Fruit fly (Drosophila melanogaster) whole organism, adult: ENCODE measurements around the gene ppk21.

ENCODE experiments used
- CG11617 ChIP-seq: fragments of 200-800 bp; sonication (Bioruptor generic); optimal IDR thresholded peaks from 2 replicates; lab custom pipeline; 2017; ENCODE audit warnings: mild to moderate bottlenecking, missing biosample characterization, missing genetic modification reagents, missing genetic modification characterization
- CG12768 ChIP-seq: fragments of 200-800 bp; sonication (Bioruptor generic); optimal IDR thresholded peaks from 2 replicates; lab custom pipeline; 2017; ENCODE audit warnings: missing biosample characterization, missing genetic modification characterization, mild to moderate bottlenecking, moderate library complexity, missing genetic modification reagents
- CG14711 ChIP-seq: fragments of 200-800 bp; sonication (Bioruptor generic); optimal IDR thresholded peaks from 2 replicates; lab custom pipeline; 2018; ENCODE audit warnings: missing biosample characterization, mild to moderate bottlenecking, missing genetic modification characterization, moderate library complexity
- CG1620 ChIP-seq: fragments of 200-800 bp; sonication (Bioruptor generic); optimal IDR thresholded peaks from 2 replicates; lab custom pipeline; 2016; ENCODE audit warnings: missing biosample characterization, missing genetic modification characterization
- CG33017 ChIP-seq: fragments of 200-800 bp; sonication (Bioruptor generic); optimal IDR thresholded peaks from 2 replicates; lab custom pipeline; 2018; ENCODE audit warnings: missing biosample characterization, mild to moderate bottlenecking, missing genetic modification characterization, moderate library complexity
- CG5204 ChIP-seq: fragments of 200-800 bp; sonication (Bioruptor generic); optimal IDR thresholded peaks from 2 replicates; lab custom pipeline; 2016; ENCODE audit warnings: missing biosample characterization, missing genetic modification characterization
- CG7045 ChIP-seq: fragments of 200-800 bp; sonication (Bioruptor generic); optimal IDR thresholded peaks from 2 replicates; lab custom pipeline; 2017; ENCODE audit warnings: missing biosample characterization, mild to moderate bottlenecking, missing genetic modification characterization
- CG7101 ChIP-seq: fragments of 200-800 bp; sonication (Bioruptor generic); optimal IDR thresholded peaks from 2 replicates; lab custom pipeline; 2018; ENCODE audit warnings: missing biosample characterization, mild to moderate bottlenecking, missing genetic modification characterization, moderate library complexity
- Clk ChIP-seq: fragments of 200-800 bp; sonication (Bioruptor generic); optimal IDR thresholded peaks from 2 replicates; lab custom pipeline; 2017; ENCODE audit warnings: missing biosample characterization, missing genetic modification characterization
- Crg-1 ChIP-seq: fragments of 200-800 bp; sonication (Bioruptor generic); optimal IDR thresholded peaks from 2 replicates; lab custom pipeline; 2016; ENCODE audit warnings: missing biosample characterization, missing genetic modification characterization
- Hr96 ChIP-seq: fragments of 200-800 bp; sonication (Bioruptor generic); optimal IDR thresholded peaks from 2 replicates; lab custom pipeline; 2016; ENCODE audit warnings: missing biosample characterization, missing genetic modification characterization
- Mnt ChIP-seq: fragments of 200-800 bp; sonication (Bioruptor generic); optimal IDR thresholded peaks from 2 replicates; lab custom pipeline; 2016; ENCODE audit warnings: missing biosample characterization, mild to moderate bottlenecking, missing genetic modification characterization
- bab1 ChIP-seq: fragments of 200-800 bp; sonication (Bioruptor generic); optimal IDR thresholded peaks from 3 replicates; lab custom pipeline; 2019; ENCODE audit warnings: missing biosample characterization, mild to moderate bottlenecking, missing genetic modification characterization, moderate library complexity
- cic ChIP-seq: fragments of 200-800 bp; sonication (Bioruptor generic); optimal IDR thresholded peaks from 2 replicates; lab custom pipeline; 2017; ENCODE audit warnings: missing biosample characterization, mild to moderate bottlenecking, missing genetic modification characterization, moderate library complexity
- cnc ChIP-seq, 2 experiments: fragments of >200 bp; optimal IDR thresholded peaks; 2 replicates each; lab custom pipeline; 2017
- kay ChIP-seq: fragments of 200-800 bp; sonication (Bioruptor generic); peaks from one replicate; lab custom pipeline; 2016; ENCODE audit warnings: missing biosample characterization, missing genetic modification characterization, borderline replicate concordance
- ovo ChIP-seq: fragments of 200-800 bp; sonication (Bioruptor generic); optimal IDR thresholded peaks from 2 replicates; lab custom pipeline; 2016; ENCODE audit warnings: missing biosample characterization, missing genetic modification characterization
- pad ChIP-seq: fragments of 200-800 bp; sonication (Bioruptor generic); optimal IDR thresholded peaks from 3 replicates; lab custom pipeline; 2017; ENCODE audit warnings: missing biosample characterization, missing genetic modification characterization, mild to moderate bottlenecking, moderate library complexity, missing genetic modification reagents
- tj ChIP-seq: fragments of 200-800 bp; sonication (Bioruptor generic); optimal IDR thresholded peaks from 3 replicates; lab custom pipeline; 2017; ENCODE audit warnings: missing biosample characterization, mild to moderate bottlenecking, missing genetic modification characterization, moderate library complexity
- toe ChIP-seq: fragments of 200-800 bp; sonication (Bioruptor generic); optimal IDR thresholded peaks from 2 replicates; lab custom pipeline; 2016; ENCODE audit warnings: missing biosample characterization, missing genetic modification characterization

The ppk21 gene

dm6 chr3R:29690960-29691527 lies 26.5 kb downstream of the ppk21 start:
- no peak for TF ChIP-seq Crg-1 (GFP tag; lab: Kevin White, UChicago)
- TF ChIP-seq Clk: no peak
- no peak for TF ChIP-seq cic (GFP tag; lab: Kevin White, UChicago)
- no peak for TF ChIP-seq pad
- no peak for TF ChIP-seq Hr96 (GFP tag; lab: Kevin White, UChicago)
- no peak for TF ChIP-seq CG33017 (tag; lab: Kevin White, UChicago)

- TF ChIP-seq bab1 (GFP tag; lab: Kevin White, UChicago): no peak
- TF ChIP-seq Clk: no peak
- no peak for TF ChIP-seq CG7045 (GFP tag; lab: Kevin White, UChicago)
- no peak for TF ChIP-seq cnc (optimal IDR thresholded peaks at IDR 0.05; lab: Kevin White, UChicago)
- no peak for TF ChIP-seq tj (GFP tag; lab: Kevin White, UChicago)
- no peak for TF ChIP-seq CG5204 (GFP tag; lab: Kevin White, UChicago)
- no peak for TF ChIP-seq Mnt (GFP tag; lab: Kevin White, UChicago)
- TF ChIP-seq CG7101 (tag; lab: Kevin White, UChicago): no peak
- no peak for TF ChIP-seq CG14711 (tag; lab: Kevin White, UChicago)
- no peak for TF ChIP-seq Hr96 (GFP tag; lab: Kevin White, UChicago)
- TF ChIP-seq cic (GFP tag; lab: Kevin White, UChicago): no peak
- no peak for TF ChIP-seq ovo (GFP tag; lab: Kevin White, UChicago)
- no peak for TF ChIP-seq Crg-1 (GFP tag; lab: Kevin White, UChicago)
- TF ChIP-seq CG1620 (GFP tag; lab: Kevin White, UChicago): no peak
- no peak for TF ChIP-seq CG12768 (GFP tag; lab: Kevin White, UChicago)
- TF ChIP-seq toe (GFP tag; lab: Kevin White, UChicago): no peak
- TF ChIP-seq CG33017 (tag; lab: Kevin White, UChicago): no peak
- no peak for TF ChIP-seq CG11617 (GFP tag; lab: Kevin White, UChicago)
- TF ChIP-seq kay (GFP tag; lab: Kevin White, UChicago): no peak
- TF ChIP-seq pad: no peak
These were observed 27.5 kb downstream of the ppk21 start, which contains the start of gene dmrt99B for dm6 chr3R:29692009-29692641. TSS of gene dmrt99B (plus strand) at chr3R:29692591.

dm6 chr3R:29695744-29696143 lies 31.2 kb downstream of the ppk21 start:
- TF ChIP-seq Mnt (GFP tag; lab: Kevin White, UChicago) (no peak), CG5204 (GFP tag; lab: Kevin White, UChicago) (no peak), kay (GFP tag; lab: Kevin White, UChicago) (no peak), pad (no peak), cic (GFP tag; lab: Kevin White, UChicago) (no peak), toe (GFP tag; lab: Kevin White, UChicago) (no peak), cnc (optimal IDR thresholded peaks at IDR 0.05; lab: Kevin White, UChicago) (no peak), tj (GFP tag; lab: Kevin White, UChicago) (no peak), Crg-1 (GFP tag; lab: Kevin White, UChicago) (no peak), CG33017 (tag; lab: Kevin White, UChicago) (no peak), CG11617 (GFP tag; lab: Kevin White, UChicago) (no peak), Hr96 (GFP tag; lab: Kevin White, UChicago) (no peak), CG14711 (tag; lab: Kevin White, UChicago) (no peak)

- TF ChIP-seq CG14711 (tag; lab: Kevin White, UChicago) (no peak), cic (GFP tag; lab: Kevin White, UChicago) (no peak), CG33017 (tag; lab: Kevin White, UChicago) (no peak), CG11617 (GFP tag; lab: Kevin White, UChicago) (no peak), CG7101 (tag; lab: Kevin White, UChicago) (no peak), Clk (no peak), toe (GFP tag; lab: Kevin White, UChicago) (no peak), tj (GFP tag; lab: Kevin White, UChicago) (no peak), CG12768 (GFP tag; lab: Kevin White, UChicago) (no peak), kay (GFP tag; lab: Kevin White, UChicago) (no peak), cnc (optimal IDR thresholded peaks at IDR 0.05; lab: Kevin White, UChicago) (no peak), CG1620 (GFP tag; lab: Kevin White, UChicago) (no peak), CG7045 (GFP tag; lab: Kevin White, UChicago) (no peak), CG5204 (GFP tag; lab: Kevin White, UChicago) (no peak), Hr96 (GFP tag; lab: Kevin White, UChicago) (no peak)
These were observed 31.8 kb downstream of the ppk21 start for dm6 chr3R:29696359-29696758.

- no peak for TF ChIP-seq ovo (GFP tag; lab: Kevin White, UChicago)
- TF ChIP-seq CG12768 (GFP tag; lab: Kevin White, UChicago): no peak
- TF ChIP-seq CG7101 (tag; lab: Kevin White, UChicago): no peak
- no peak for TF ChIP-seq cnc (optimal IDR thresholded peaks at IDR 0.05; lab: Kevin White, UChicago)
- TF ChIP-seq Crg-1 (GFP tag; lab: Kevin White, UChicago): no peak
- no peak for TF ChIP-seq CG33017 (tag; lab: Kevin White, UChicago)
- no peak for TF ChIP-seq CG5204 (GFP tag; lab: Kevin White, UChicago)
- no peak for TF ChIP-seq CG11617 (GFP tag; lab: Kevin White, UChicago)
- no peak for TF ChIP-seq cic (GFP tag; lab: Kevin White, UChicago)
- no peak for TF ChIP-seq Hr96 (GFP tag; lab: Kevin White, UChicago)
- no peak for TF ChIP-seq Clk
- TF ChIP-seq toe (GFP tag; lab: Kevin White, UChicago): no peak
- no peak for TF ChIP-seq Mnt (GFP tag; lab: Kevin White, UChicago)
- no peak for TF ChIP-seq kay (GFP tag; lab: Kevin White, UChicago)
- TF ChIP-seq bab1 (GFP tag; lab: Kevin White, UChicago): no peak
- TF ChIP-seq tj (GFP tag; lab: Kevin White, UChicago): no peak
- no peak for TF ChIP-seq CG14711 (tag; lab: Kevin White, UChicago)
- TF ChIP-seq pad: no peak
These were observed 33.3 kb downstream of the ppk21 start for dm6 chr3R:29697841-29698240.
